Fruit fly (Drosophila melanogaster) whole organism, larva: ENCODE data around the gene Cyp4d14.

Experiments
- noc ChIP-seq: fragments of 200-800 bp; sonication (Bioruptor generic); optimal IDR thresholded peaks from 3 replicates; lab custom pipeline; 2019; ENCODE audit warnings: missing biosample characterization, mild to moderate bottlenecking, missing genetic modification characterization, moderate library complexity

Cyp4d14 gene

DNA sequence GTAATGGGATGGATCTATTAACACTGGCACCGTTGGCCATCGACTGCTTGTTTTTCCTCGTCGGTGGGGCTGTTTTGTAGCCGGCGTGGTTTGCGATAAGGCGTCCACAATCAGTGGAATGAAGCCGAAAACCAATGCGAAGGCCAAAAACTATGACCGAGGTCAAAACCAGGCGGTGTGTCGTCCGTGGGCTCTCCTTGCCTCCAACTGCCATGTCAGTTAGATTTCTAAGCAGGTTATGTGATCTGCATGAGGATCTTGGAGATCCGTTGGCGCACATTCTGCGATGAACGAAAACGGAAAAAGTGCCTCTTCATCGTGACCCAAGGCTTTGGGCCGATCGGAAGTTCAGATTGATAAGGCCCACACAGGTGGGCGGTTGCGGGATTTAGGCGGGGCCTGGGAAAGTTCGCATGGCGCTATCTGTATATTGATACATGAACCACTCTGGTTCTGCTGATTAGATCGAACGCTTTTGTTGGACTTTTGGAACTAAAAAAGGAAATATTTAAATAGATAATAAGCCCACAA, at the start of gene Cyp4d14:
Gene Cyp4d14, minus strand, starts transcription at position 51 of the 531 bp plus-strand sequence.
- TF ChIP-seq noc (tag; lab: Kevin White, UChicago), result no peak

DNA sequence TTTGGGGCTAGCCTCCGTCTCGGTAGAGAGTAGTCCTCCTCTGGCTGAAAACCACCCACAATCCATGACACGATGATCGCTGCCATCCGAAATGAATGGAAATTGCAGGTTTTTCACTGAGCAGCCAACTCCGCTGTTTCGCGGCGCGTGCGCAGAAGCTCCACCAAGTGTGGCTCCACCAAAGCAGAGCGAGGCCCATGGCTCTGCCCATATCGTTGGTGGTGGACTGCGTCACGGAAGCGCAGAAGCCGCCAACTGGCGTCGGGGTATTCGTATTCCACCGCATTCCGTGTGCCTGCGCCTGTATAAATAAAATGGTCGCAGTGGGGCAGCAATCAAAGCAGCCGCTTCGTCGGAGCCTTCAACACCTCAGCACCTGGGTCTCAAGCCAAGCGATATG, 48.3 kb upstream of the Cyp4d14 start, which contains the start of gene CG14052:
Gene CG14052, plus strand, starts transcription at position 301 of the 400 bp plus-strand sequence.
- no peak for TF ChIP-seq noc (tag; lab: Kevin White, UChicago)

DNA sequence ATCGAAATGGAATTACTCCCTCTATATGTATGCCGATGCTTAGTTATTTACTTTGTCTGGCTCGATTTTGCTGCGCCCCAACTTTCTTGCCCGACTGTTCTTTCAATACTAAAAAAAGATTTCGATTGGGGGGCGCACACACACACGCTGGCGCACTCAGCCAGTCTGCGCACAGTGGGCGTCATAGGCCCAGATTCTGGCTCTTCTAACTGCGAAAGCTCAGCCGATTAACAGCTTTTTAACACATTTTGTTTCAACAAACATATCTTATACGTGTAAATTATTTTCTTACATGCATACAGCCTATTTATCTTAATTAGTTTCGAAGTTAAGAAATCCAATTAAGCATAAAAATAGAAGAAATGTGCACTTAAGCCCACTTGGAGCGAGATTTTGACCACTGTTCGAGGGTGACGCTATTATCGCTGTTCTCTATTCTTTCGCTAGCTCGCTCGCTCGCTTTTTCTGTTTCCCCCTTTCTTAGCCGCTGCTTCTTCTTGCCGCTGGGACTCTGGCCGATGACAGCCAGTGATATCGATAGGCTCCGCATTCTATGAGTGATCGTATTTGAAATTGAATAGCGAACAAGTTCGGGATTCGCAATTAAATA, 47.2 kb upstream of the Cyp4d14 start, which contains the start of gene Vinc:
Gene Vinc, minus strand, starts transcription at position 387 of the 610 bp plus-strand sequence.
- peak; percentile 67 for TF ChIP-seq noc (tag; lab: Kevin White, UChicago)

DNA sequence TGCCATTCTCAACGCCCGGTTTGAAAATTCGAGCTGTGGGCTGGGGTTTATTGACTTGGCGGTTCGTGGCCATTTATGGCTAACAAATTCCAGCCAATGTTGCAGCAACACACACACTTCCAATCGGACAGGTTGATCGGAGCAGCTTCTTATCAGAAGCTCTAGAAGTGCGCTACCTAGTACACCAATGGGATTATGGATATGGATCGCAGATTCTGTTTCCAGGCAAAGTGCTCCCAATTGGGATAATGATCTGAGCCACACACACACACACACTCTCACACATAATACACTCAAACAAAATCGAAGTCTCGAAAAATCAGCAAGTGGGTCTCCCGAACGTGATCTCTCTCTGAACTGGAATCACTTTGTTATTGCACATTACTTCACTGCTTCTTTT, 46.5 kb upstream of the Cyp4d14 start:
- no peak for TF ChIP-seq noc (tag; lab: Kevin White, UChicago)

DNA sequence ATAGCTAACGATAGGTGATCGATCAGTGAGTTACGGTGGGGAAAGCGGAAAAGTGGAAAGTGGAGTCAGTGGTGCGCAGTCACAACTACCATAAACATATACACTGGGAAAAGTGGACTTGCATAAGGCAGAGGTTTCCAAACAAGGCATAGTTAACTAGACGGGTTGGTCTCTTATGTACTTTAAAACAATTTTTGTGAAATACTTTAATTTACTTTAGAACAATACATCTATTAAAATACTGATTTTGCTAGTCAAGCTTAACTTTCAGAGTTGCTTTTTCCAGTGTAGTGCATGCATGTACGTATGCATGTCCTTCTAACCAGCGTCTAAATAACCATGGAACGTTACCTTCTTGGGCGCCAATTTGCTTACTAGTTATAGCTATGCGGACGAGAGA, 44.8 kb upstream of the Cyp4d14 start:
- no peak for TF ChIP-seq noc (tag; lab: Kevin White, UChicago)

DNA sequence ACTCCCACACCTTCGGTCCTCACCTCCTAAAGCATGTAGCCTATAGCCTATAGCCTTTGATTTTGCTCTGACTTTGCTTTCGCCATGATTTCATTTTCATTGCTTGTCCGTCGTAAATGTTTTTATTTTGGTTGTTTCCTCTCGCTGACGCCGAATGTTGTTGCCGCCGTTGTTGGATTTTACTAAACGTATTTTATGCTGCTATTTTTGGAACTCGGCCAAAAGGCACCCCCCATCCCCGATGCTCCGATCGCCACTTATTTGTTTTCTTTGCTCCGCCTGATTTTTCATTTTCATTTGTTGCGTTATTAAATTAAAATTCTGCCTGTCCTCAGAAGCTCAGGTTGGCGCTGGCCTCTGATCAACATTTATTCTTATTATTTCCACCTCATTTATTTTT, 44.1 kb upstream of the Cyp4d14 start:
- no peak for TF ChIP-seq noc (tag; lab: Kevin White, UChicago)

DNA sequence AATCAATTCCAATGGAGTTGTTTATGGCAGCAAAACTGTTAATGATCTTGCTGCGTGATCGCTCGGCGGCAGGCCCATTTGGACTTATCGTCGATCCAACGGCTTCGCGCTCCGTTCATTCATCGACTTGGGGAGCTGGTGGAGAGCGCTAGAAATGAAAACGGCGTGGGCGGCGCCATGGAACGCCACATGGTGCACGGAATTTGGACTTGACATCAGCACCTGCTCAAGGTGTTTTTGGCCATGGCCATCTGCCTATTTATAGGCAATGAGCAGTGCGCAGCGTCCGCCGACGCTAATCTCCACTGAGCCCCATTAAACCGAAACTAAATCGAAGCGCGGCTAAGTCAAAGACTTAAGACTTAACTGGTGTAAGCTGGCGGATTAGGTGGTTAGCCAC, 43.3 kb upstream of the Cyp4d14 start:
- no peak for TF ChIP-seq noc (tag; lab: Kevin White, UChicago)

- TF ChIP-seq noc (tag; lab: Kevin White, UChicago), result no peak
Observed at dm6 chrX:2213759-2214406, 38.8 kb upstream of the Cyp4d14 start, which contains the start of gene SmydA-8. Gene SmydA-8 (minus strand): TSS chrX:2213809.

dm6 chrX:2212327-2212820, 37.3 kb upstream of the Cyp4d14 start:
- no peak for TF ChIP-seq noc (tag; lab: Kevin White, UChicago)

DNA sequence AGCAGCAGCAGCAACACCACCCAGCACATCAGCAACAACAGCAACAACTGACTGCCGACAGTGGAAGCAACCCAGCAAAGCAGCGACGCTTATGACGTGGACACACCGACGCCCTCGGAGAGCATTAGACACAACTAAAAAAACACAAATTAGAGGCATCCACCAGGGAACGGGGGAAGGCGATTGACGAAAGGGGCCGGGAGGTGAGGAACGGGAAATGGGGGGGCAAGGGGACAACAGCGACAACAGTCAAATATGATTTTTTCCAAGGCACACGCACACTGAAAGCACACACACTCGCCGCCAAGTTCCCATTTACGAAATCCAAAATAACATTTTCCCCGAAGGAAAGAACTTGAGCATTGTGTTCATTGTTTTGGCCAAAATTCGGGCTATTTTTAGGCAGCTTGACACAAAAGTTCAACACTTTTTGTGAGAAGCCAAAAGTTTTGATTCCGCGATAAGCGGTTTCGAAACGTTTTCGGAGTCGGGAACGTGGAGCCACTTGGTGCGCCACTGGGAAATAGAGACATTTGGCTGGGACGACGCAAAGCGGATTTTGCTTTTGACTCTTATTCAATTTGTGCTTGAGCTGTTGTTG, 33.6 kb upstream of the Cyp4d14 start:
- no peak for TF ChIP-seq noc (tag; lab: Kevin White, UChicago)

dm6 chrX:2203766-2204165, 28.7 kb upstream of the Cyp4d14 start, which contains the start of gene FarO:
Gene FarO (minus strand): TSS chrX:2203866.
- no peak for TF ChIP-seq noc (tag; lab: Kevin White, UChicago)

dm6 chrX:2199303-2199702, 24.2 kb upstream of the Cyp4d14 start:
- peak; percentile 33 for TF ChIP-seq noc (tag; lab: Kevin White, UChicago)

DNA sequence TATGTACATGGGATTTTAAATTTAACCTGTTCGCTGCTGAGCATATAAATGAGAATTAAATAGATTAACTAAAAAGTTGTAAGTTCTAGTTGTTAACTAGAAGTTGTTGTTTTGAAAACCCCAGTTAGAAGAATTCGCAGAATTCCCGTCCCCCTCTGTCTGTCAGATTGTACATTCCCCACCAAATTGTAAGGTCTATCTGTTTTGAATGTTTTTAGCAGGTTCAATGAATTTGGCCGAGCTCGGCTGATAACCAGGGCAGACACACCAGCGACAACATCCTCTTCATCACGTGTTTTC, 23.1 kb upstream of the Cyp4d14 start:
- no peak for TF ChIP-seq noc (tag; lab: Kevin White, UChicago)

DNA sequence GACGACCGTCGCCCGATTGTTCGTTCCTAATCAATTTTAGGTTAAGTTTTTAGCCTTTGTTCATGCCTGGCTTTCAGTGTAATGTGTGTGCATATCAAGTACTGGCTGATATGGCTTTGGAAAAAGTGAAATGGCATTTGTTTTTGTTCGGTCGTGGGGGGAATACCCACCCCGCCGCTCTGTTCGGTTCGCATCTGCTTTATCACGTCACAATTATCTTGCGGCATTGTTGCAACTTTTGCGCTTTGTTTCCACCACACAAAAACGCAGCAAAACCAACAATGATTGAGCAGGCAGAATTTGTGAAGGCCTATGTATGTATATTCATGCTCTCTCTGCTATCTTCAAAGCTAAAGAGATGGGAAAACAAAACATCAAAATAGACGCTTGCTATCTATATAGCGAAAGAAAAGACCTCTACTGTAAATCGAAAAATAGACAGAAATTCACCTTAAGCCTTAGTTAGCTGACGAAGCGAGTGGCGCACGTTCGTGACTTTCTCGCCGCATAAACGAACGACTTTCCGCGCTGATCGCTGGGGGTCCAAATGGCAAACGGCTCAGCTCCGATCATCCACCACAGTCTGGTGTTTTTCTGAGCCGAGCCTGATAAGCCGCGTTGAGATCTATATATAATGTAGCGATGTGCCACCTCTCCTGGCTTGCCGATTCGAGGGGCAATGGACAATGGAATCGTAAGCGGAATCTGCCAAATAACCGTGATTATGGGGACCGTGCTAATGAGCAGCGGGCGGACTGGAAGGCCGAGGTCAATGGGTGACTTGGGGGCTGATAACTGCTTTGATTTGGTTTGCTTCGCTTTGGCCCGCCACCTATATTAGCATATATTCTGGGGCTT, 22.5 kb upstream of the Cyp4d14 start:
- no peak for TF ChIP-seq noc (tag; lab: Kevin White, UChicago)

- no peak for TF ChIP-seq noc (tag; lab: Kevin White, UChicago)
Observed at dm6 chrX:2196086-2196732, 21.1 kb upstream of the Cyp4d14 start.
